Worm (Caenorhabditis elegans): ENCODE data around the gene sar-1.

DNA sequence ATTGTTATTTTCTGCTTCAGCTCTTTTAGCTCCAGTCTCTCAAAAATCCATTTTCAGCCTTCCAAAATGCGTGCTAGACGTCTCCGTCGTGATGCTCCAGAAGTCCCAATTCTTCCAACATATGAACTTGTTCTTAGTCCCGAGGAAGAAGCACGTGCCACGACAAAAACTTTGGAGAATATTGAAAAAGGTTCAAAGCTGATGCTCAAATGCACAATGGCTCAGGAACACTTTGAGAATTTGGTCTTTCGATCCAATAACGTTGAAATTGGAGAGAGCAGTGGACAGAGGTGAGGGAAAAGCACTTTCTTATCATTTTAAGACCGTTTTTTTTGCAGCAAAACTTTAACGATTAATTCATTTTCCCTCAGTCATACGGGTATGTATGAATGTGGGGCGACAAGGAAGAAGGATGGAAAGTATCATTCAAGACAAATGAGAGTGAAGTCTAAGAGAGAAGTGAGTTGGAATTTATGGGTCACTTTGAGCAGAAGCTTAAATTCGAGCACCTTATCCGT, 49.5 kb upstream of the sar-1 start, which contains the start of gene igeg-1:
- no peak for TF ChIP-seq cog-1 (tag; optimal IDR thresholded peaks at IDR 0.05)
- no peak for TF ChIP-seq flt-1 (GFP tag; IDR thresholded peaks at IDR 0.05)
- TF ChIP-seq ref-1 (GFP tag; conservative IDR thresholded peaks at IDR 0.05), result no peak
- TF ChIP-seq med-1 (GFP tag; optimal IDR thresholded peaks at IDR 0.05; ENCODE audit: insufficient read depth), result no peak
- TF ChIP-seq T22C8.4 (GFP tag; IDR thresholded peaks at IDR 0.05), result no peak
- TF ChIP-seq tab-1 (GFP tag; IDR thresholded peaks at IDR 0.05), result no peak
- no peak for TF ChIP-seq klf-2 (GFP tag; conservative IDR thresholded peaks at IDR 0.05)
- TF ChIP-seq ztf-29 (GFP tag; IDR thresholded peaks at IDR 0.05), result no peak
